Fruit fly (Drosophila melanogaster) whole organism, embryonic: ENCODE results near the gene unc-119.

Source experiments
- Asciz ChIP-seq: fragments of 200-800 bp; sonication (Bioruptor generic); optimal IDR thresholded peaks from 2 replicates; lab custom pipeline; 2017; ENCODE audit warnings: missing biosample characterization, mild to moderate bottlenecking, missing genetic modification characterization, missing genetic modification reagents
- Atf6 ChIP-seq: fragments of 200-800 bp; sonication (Bioruptor generic); IDR thresholded peaks from 2 replicates; pipeline ENCODE4 v1.3.6; 2022; ENCODE audit warnings: missing biosample characterization, missing genetic modification characterization
- CG10274 ChIP-seq: fragments of 200-800 bp; sonication (Bioruptor generic); optimal IDR thresholded peaks from 3 replicates; lab custom pipeline; 2017; ENCODE audit warnings: missing biosample characterization, mild to moderate bottlenecking, missing genetic modification characterization
- CG11085 ChIP-seq: fragments of 200-800 bp; sonication (Bioruptor generic); IDR thresholded peaks from 2 replicates; pipeline ENCODE4 v1.3.6; 2022; ENCODE audit warnings: missing biosample characterization, missing genetic modification characterization
- CG11093 ChIP-seq: fragments of 200-800 bp; sonication (Bioruptor generic); IDR thresholded peaks from 3 replicates; pipeline ENCODE4 v1.3.6; 2022; ENCODE audit warnings: missing biosample characterization, missing genetic modification characterization
- CG11695 ChIP-seq: fragments of 200-800 bp; sonication (Bioruptor generic); IDR thresholded peaks from 3 replicates; pipeline ENCODE4 v1.3.6; 2022; ENCODE audit warnings: missing biosample characterization, missing genetic modification characterization
- CG12236 ChIP-seq: fragments of 200-800 bp; sonication (Bioruptor generic); optimal IDR thresholded peaks from 2 replicates; lab custom pipeline; 2016; ENCODE audit warnings: missing biosample characterization, missing genetic modification characterization
- CG14441 ChIP-seq: fragments of 200-800 bp; sonication (Bioruptor generic); IDR thresholded peaks from 2 replicates; pipeline ENCODE4 v1.3.6; 2022; ENCODE audit warnings: missing biosample characterization, missing genetic modification characterization
- CG15269 ChIP-seq: fragments of 200-800 bp; sonication (Bioruptor generic); optimal IDR thresholded peaks from 2 replicates; lab custom pipeline; 2018; ENCODE audit warnings: missing biosample characterization, mild to moderate bottlenecking, missing genetic modification characterization, moderate library complexity
- CG17802 ChIP-seq: fragments of 200-800 bp; sonication (Bioruptor generic); optimal IDR thresholded peaks from 2 replicates; lab custom pipeline; 2018; ENCODE audit warnings: missing biosample characterization, mild to moderate bottlenecking, missing genetic modification characterization, moderate library complexity
- CG2678 ChIP-seq: fragments of 200-800 bp; sonication (Bioruptor generic); optimal IDR thresholded peaks from 3 replicates; lab custom pipeline; 2019; ENCODE audit warnings: missing biosample characterization, mild to moderate bottlenecking, missing genetic modification characterization, moderate library complexity
- CG31388 ChIP-seq: fragments of 200-800 bp; sonication (Bioruptor generic); optimal IDR thresholded peaks from 2 replicates; lab custom pipeline; 2016; ENCODE audit warnings: missing biosample characterization, missing genetic modification characterization
- CG32772 ChIP-seq: fragments of 200-800 bp; sonication (Bioruptor generic); IDR thresholded peaks from 2 replicates; pipeline ENCODE4 v1.3.6; 2022; ENCODE audit warnings: missing biosample characterization, missing genetic modification characterization
- CG5180 ChIP-seq: fragments of 200-800 bp; sonication (Bioruptor generic); optimal IDR thresholded peaks from 3 replicates; lab custom pipeline; 2017; ENCODE audit warnings: missing biosample characterization, missing genetic modification characterization, mild to moderate bottlenecking, moderate library complexity, missing genetic modification reagents
- CG6765 ChIP-seq: fragments of 200-800 bp; sonication (Bioruptor generic); optimal IDR thresholded peaks from 3 replicates; lab custom pipeline; 2017; ENCODE audit warnings: missing biosample characterization, mild to moderate bottlenecking, missing genetic modification characterization
- CG6791 ChIP-seq: fragments of 200-800 bp; sonication (Bioruptor generic); IDR thresholded peaks from 3 replicates; pipeline ENCODE4 v1.3.6; 2022; ENCODE audit warnings: missing biosample characterization, missing genetic modification characterization; ENCODE audit not compliant: partially characterized antibody
- CG8089 ChIP-seq: fragments of 200-800 bp; sonication (Bioruptor generic); optimal IDR thresholded peaks from 3 replicates; lab custom pipeline; 2016; ENCODE audit warnings: missing biosample characterization, missing genetic modification characterization
- CG8290 ChIP-seq, 3 experiments: fragments of 200-800 bp; sonication (Bioruptor generic); optimal IDR thresholded peaks; 2 replicates each; lab custom pipeline; 2016 to 2019; ENCODE audit warnings: missing biosample characterization in 3 of 3, missing genetic modification characterization in 3 of 3, mild to moderate bottlenecking in 2 of 3, moderate library complexity in 1 of 3
- CG9797 ChIP-seq: fragments of 200-800 bp; sonication (Bioruptor generic); optimal IDR thresholded peaks from 3 replicates; lab custom pipeline; 2018; ENCODE audit warnings: missing biosample characterization, mild to moderate bottlenecking, missing genetic modification characterization
- Dip3 ChIP-seq: fragments of 200-800 bp; sonication (Bioruptor generic); optimal IDR thresholded peaks from 3 replicates; lab custom pipeline; 2016; ENCODE audit warnings: missing biosample characterization, missing genetic modification characterization
- Dll ChIP-seq: fragments of 200-800 bp; sonication (Bioruptor generic); IDR thresholded peaks from 4 replicates; pipeline ENCODE4 v1.3.6; 2022; ENCODE audit warnings: missing biosample characterization, missing genetic modification characterization; ENCODE audit not compliant: partially characterized antibody
- Doc2 ChIP-seq: fragments of 200-800 bp; sonication (Bioruptor generic); IDR thresholded peaks from 2 replicates; pipeline ENCODE4 v1.3.6; 2022; ENCODE audit warnings: missing biosample characterization, missing genetic modification characterization
- E2f1 ChIP-seq: fragments of 200-800 bp; sonication (Bioruptor generic); IDR thresholded peaks from 2 replicates; pipeline ENCODE4 v1.3.6; 2022; ENCODE audit warnings: missing biosample characterization, missing genetic modification characterization
- Gug ChIP-seq: fragments of 200-800 bp; sonication (Bioruptor generic); IDR thresholded peaks from 4 replicates; pipeline ENCODE4 v1.3.6; 2022; ENCODE audit warnings: missing biosample characterization, missing genetic modification characterization
- HLH54F ChIP-seq: fragments of 200-800 bp; sonication (Bioruptor generic); optimal IDR thresholded peaks from 3 replicates; lab custom pipeline; 2016; ENCODE audit warnings: missing biosample characterization, missing genetic modification characterization
- HmgZ ChIP-seq: fragments of 200-800 bp; sonication (Bioruptor generic); optimal IDR thresholded peaks from 2 replicates; lab custom pipeline; 2018; ENCODE audit warnings: missing biosample characterization, mild to moderate bottlenecking, missing genetic modification characterization
- NFAT ChIP-seq: fragments of 200-800 bp; sonication (Bioruptor generic); IDR thresholded peaks from 2 replicates; pipeline ENCODE4 v1.3.6; 2022; ENCODE audit warnings: missing biosample characterization, missing genetic modification characterization
- Opbp ChIP-seq: fragments of 200-800 bp; sonication (Bioruptor generic); IDR thresholded peaks from 3 replicates; pipeline ENCODE4 v1.3.6; 2022; ENCODE audit warnings: missing biosample characterization, missing genetic modification characterization; ENCODE audit not compliant: partially characterized antibody
- Sin3A ChIP-seq: fragments of >200 bp; optimal IDR thresholded peaks from 2 replicates; lab custom pipeline; 2018
- Sox102F ChIP-seq: fragments of 200-800 bp; sonication (Bioruptor generic); optimal IDR thresholded peaks from 2 replicates; lab custom pipeline; 2018; ENCODE audit warnings: missing biosample characterization, mild to moderate bottlenecking, missing genetic modification characterization, moderate library complexity
- Stat92E ChIP-seq, 3 experiments: fragments of >200 bp in 2 of 3; fragments of 200-800 bp in 1 of 3; sonication (Bioruptor generic) in 1 of 3; optimal IDR thresholded peaks; 2 replicates each; lab custom pipeline; 2017 to 2019; ENCODE audit warnings: missing biosample characterization in 3 of 3, missing genetic modification characterization in 3 of 3, mild to moderate bottlenecking in 1 of 3, moderate library complexity in 1 of 3
- Taf1 ChIP-seq: fragments of 200-800 bp; sonication (Bioruptor generic); IDR thresholded peaks from 2 replicates; pipeline ENCODE4 v1.3.6; 2022; ENCODE audit warnings: missing biosample characterization, missing genetic modification characterization
- chn ChIP-seq: fragments of 200-800 bp; sonication (Bioruptor generic); optimal IDR thresholded peaks from 2 replicates; lab custom pipeline; 2016; ENCODE audit warnings: missing biosample characterization, missing genetic modification characterization
- crc ChIP-seq: fragments of 200-800 bp; sonication (Bioruptor generic); optimal IDR thresholded peaks from 2 replicates; lab custom pipeline; 2016; ENCODE audit warnings: missing biosample characterization, missing genetic modification characterization
- da ChIP-seq: fragments of 200-800 bp; sonication (Bioruptor generic); optimal IDR thresholded peaks from 2 replicates; lab custom pipeline; 2016; ENCODE audit warnings: missing biosample characterization, missing genetic modification characterization
- danr ChIP-seq: fragments of 200-800 bp; sonication (Bioruptor generic); IDR thresholded peaks from 2 replicates; pipeline ENCODE4 v1.3.6; 2022; ENCODE audit warnings: missing biosample characterization, missing genetic modification characterization
- dysf ChIP-seq: fragments of 200-800 bp; sonication (Bioruptor generic); IDR thresholded peaks from 3 replicates; pipeline ENCODE4 v1.3.6; 2022; ENCODE audit warnings: missing biosample characterization, missing genetic modification characterization
- ewg ChIP-seq: fragments of 200-800 bp; sonication (Bioruptor generic); optimal IDR thresholded peaks from 3 replicates; lab custom pipeline; 2017; ENCODE audit warnings: mild to moderate bottlenecking, missing biosample characterization, missing genetic modification reagents, missing genetic modification characterization
- fd96Cb ChIP-seq: fragments of 200-800 bp; sonication (Bioruptor generic); optimal IDR thresholded peaks from 2 replicates; lab custom pipeline; 2018; ENCODE audit warnings: missing biosample characterization, mild to moderate bottlenecking, missing genetic modification characterization, moderate library complexity
- her ChIP-seq: fragments of 200-800 bp; sonication (Bioruptor generic); optimal IDR thresholded peaks from 2 replicates; lab custom pipeline; 2016; ENCODE audit warnings: missing biosample characterization, missing genetic modification characterization
- klu ChIP-seq: fragments of 200-800 bp; sonication (Bioruptor generic); IDR thresholded peaks from 2 replicates; pipeline ENCODE4 v1.3.6; 2022; ENCODE audit warnings: missing biosample characterization, missing genetic modification characterization
- knrl ChIP-seq: fragments of 200-800 bp; sonication (Bioruptor generic); IDR thresholded peaks from 3 replicates; pipeline ENCODE4 v1.3.6; 2022; ENCODE audit warnings: missing biosample characterization, missing genetic modification characterization; ENCODE audit not compliant: partially characterized antibody
- mld ChIP-seq: fragments of 200-800 bp; sonication (Bioruptor generic); IDR thresholded peaks from 3 replicates; pipeline ENCODE4 v1.3.6; 2022; ENCODE audit warnings: missing biosample characterization, missing genetic modification characterization; ENCODE audit not compliant: partially characterized antibody
- nom ChIP-seq: fragments of 200-800 bp; sonication (Bioruptor generic); optimal IDR thresholded peaks from 2 replicates; lab custom pipeline; 2017; ENCODE audit warnings: missing biosample characterization, missing genetic modification characterization, mild to moderate bottlenecking, moderate library complexity, missing genetic modification reagents
- pan ChIP-seq, 4 experiments: fragments of >200 bp in 3 of 4; fragments of 200-800 bp in 1 of 4; sonication (Bioruptor generic) in 1 of 4; optimal IDR thresholded peaks in 3 of 4; IDR thresholded peaks in 1 of 4; 2 replicates each; pipeline versions ENCODE4 v1.3.6 to Lab custom; 2017 to 2022; ENCODE audit warnings: missing biosample characterization in 2 of 4, missing genetic modification characterization in 2 of 4, mixed read lengths in 1 of 4
- pb ChIP-seq: fragments of 200-800 bp; sonication (Bioruptor generic); optimal IDR thresholded peaks from 3 replicates; lab custom pipeline; 2016; ENCODE audit warnings: missing biosample characterization, missing genetic modification characterization
- salm ChIP-seq: fragments of 200-800 bp; sonication (Bioruptor generic); optimal IDR thresholded peaks from 2 replicates; lab custom pipeline; 2018; ENCODE audit warnings: missing biosample characterization, mild to moderate bottlenecking, missing genetic modification characterization
- shn ChIP-seq: fragments of 200-800 bp; sonication (Bioruptor generic); optimal IDR thresholded peaks from 3 replicates; lab custom pipeline; 2016; ENCODE audit warnings: missing biosample characterization, missing genetic modification characterization
- wdn ChIP-seq: fragments of 200-800 bp; sonication (Bioruptor generic); IDR thresholded peaks from 2 replicates; pipeline ENCODE4 v1.3.6; 2022; ENCODE audit warnings: missing biosample characterization, missing genetic modification characterization

Gene unc-119

DNA sequence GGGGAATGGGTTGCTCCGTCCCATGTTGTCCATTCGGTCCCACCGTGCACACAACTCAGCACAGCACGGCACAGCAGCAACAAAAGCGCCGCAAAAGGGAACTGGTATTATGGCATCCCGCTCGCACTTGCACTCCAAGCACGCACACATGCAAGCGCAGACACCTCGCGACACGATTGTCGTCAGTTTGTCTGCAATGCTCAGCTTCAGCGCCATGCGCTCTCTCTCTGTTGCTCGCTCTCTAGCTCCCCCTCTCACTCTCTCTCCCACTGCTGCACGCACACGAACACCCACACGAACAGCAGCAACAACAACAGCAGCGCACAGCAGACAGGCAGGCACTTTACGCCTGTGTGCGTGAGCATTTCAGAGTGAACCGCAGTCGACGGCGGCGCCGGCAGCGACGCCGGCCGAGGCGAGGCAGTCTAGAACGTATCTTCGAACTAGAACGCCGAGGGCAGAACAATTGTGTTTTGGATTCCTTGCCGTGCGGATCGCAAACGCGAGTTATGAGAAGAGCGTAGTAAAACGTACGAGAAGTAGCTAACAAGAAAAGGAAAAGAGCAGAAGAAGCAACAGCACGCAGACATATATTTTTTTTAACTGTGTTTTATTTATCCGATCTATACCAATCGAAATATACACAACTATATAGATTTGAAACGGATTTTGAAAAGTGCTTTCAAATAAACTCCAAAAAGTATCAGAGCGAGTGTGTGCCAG, 16.5 kb upstream of the unc-119 start, which contains the start of gene brk (continued):
- TF ChIP-seq dysf (GFP tag; lab: Robert Waterston, UW) (no peak), her (no peak), Sox102F (GFP tag; lab: Kevin White, UChicago) (no peak), nom (no peak), HmgZ (tag; lab: Kevin White, UChicago) (peak; percentile 31), Taf1 (GFP tag; lab: Robert Waterston, UW) (no peak), shn (GFP tag; lab: Kevin White, UChicago) (peak; percentile 99), klu (GFP tag; lab: Robert Waterston, UW) (0 out of 2 replicates have a peak, but pooled peaks have one; percentile 36), CG10274 (no peak), ewg (GFP tag; lab: Kevin White, UChicago) (no peak), Gug (GFP tag; lab: Robert Waterston, UW) (no peak), CG8089 (GFP tag; lab: Kevin White, UChicago) (no peak), pb (no peak), salm (no peak), CG9797 (GFP tag; lab: Kevin White, UChicago) (no peak), Stat92E (GFP tag; optimal IDR thresholded peaks at IDR 0.05; lab: Kevin White, UChicago) (no peak), Sin3A (lab: Kevin White, UChicago) (no peak), CG2678 (tag; lab: Kevin White, UChicago) (no peak), pan (optimal IDR thresholded peaks at IDR 0.05; lab: Kevin White, UChicago) (no peak), pan (GFP tag; optimal IDR thresholded peaks at IDR 0.05 in 1 of 2, IDR thresholded peaks at IDR 0.05 in 1 of 2) (peak in 1 of 2 experiments; percentile 37), knrl (GFP tag; lab: Robert Waterston, UW) (0 out of 3 replicates have a peak, but pooled peaks have one; percentile 32), chn (GFP tag; lab: Kevin White, UChicago) (peak; percentile 73), Doc2 (GFP tag; lab: Robert Waterston, UW) (no peak), mld (GFP tag; lab: Robert Waterston, UW) (no peak), Dll (no peak), CG15269 (tag; lab: Kevin White, UChicago) (no peak), crc (GFP tag; lab: Kevin White, UChicago) (no peak), fd96Cb (tag; lab: Kevin White, UChicago) (no peak), CG12236 (GFP tag; lab: Kevin White, UChicago) (no peak), CG11085 (GFP tag; lab: Robert Waterston, UW) (no peak), Opbp (GFP tag; lab: Robert Waterston, UW) (no peak), da (GFP tag; lab: Kevin White, UChicago) (no peak), CG6765 (GFP tag; lab: Kevin White, UChicago) (no peak), wdn (GFP tag; lab: Robert Waterston, UW) (0 out of 2 replicates have a peak, but pooled peaks have one; percentile 1), CG11093 (GFP tag; lab: Robert Waterston, UW) (no peak), CG6791 (peak; percentile 40; the same call in 1 of the 3 replicates), Asciz (GFP tag; lab: Kevin White, UChicago) (no peak), CG8290 (GFP tag; optimal IDR thresholded peaks at IDR 0.05; lab: Kevin White, UChicago) (no peak), CG8290 (tag; optimal IDR thresholded peaks at IDR 0.05; lab: Kevin White, UChicago) (peak in 1 of 2 experiments; percentile 40), HLH54F (GFP tag; lab: Kevin White, UChicago) (no peak), CG32772 (GFP tag; lab: Robert Waterston, UW) (no peak), E2f1 (GFP tag; lab: Robert Waterston, UW) (no peak), CG11695 (no peak), CG17802 (no peak), CG5180 (GFP tag; lab: Kevin White, UChicago) (peak; percentile 73), NFAT (GFP tag; lab: Robert Waterston, UW) (no peak; the same call in 1 of the 2 replicates), Atf6 (GFP tag; lab: Robert Waterston, UW) (no peak), danr (GFP tag; lab: Robert Waterston, UW) (no peak), CG31388 (no peak), Dip3 (GFP tag; lab: Kevin White, UChicago) (no peak), CG14441 (GFP tag; lab: Robert Waterston, UW) (no peak)
